Fruit fly (Drosophila melanogaster) whole organism, wandering third instar larva: ENCODE measurements around the gene mex1.

Source experiments
- Abd-B ChIP-seq: fragments of >200 bp; optimal IDR thresholded peaks from 2 replicates; lab custom pipeline; 2017; ENCODE audit warnings: missing biosample characterization, missing genetic modification characterization
- CG32264 ChIP-seq: fragments of 200-800 bp; sonication (Bioruptor generic); optimal IDR thresholded peaks from 2 replicates; lab custom pipeline; 2016; ENCODE audit warnings: missing biosample characterization, missing genetic modification characterization
- CG9705 ChIP-seq: fragments of 200-800 bp; sonication (Bioruptor generic); optimal IDR thresholded peaks from 2 replicates; lab custom pipeline; 2018; ENCODE audit warnings: missing biosample characterization, mild to moderate bottlenecking, missing genetic modification characterization
- CrebA ChIP-seq: fragments of 200-800 bp; sonication (Bioruptor generic); optimal IDR thresholded peaks from 2 replicates; lab custom pipeline; 2016; ENCODE audit warnings: missing biosample characterization, mild to moderate bottlenecking, missing genetic modification characterization, borderline replicate concordance
- Dfd ChIP-seq: fragments of >200 bp; optimal IDR thresholded peaks from 2 replicates; lab custom pipeline; 2017; ENCODE audit warnings: missing biosample characterization, missing genetic modification characterization
- Dif ChIP-seq: fragments of 200-275, 200-300 bp; sonication (Bioruptor generic); optimal IDR thresholded peaks from 2 replicates; lab custom pipeline; 2018; ENCODE audit warnings: missing biosample characterization, missing genetic modification characterization; ENCODE audit not compliant: partially characterized antibody
- GATAd ChIP-seq: sonication (Bioruptor generic); optimal IDR thresholded peaks from 2 replicates; lab custom pipeline; 2016; ENCODE audit warnings: missing biosample characterization, missing genetic modification characterization
- HLH106 ChIP-seq: fragments of 200-800 bp; optimal IDR thresholded peaks from 3 replicates; lab custom pipeline; 2019; ENCODE audit warnings: missing biosample characterization, mild to moderate bottlenecking, missing genetic modification characterization, moderate library complexity
- Hnf4 ChIP-seq: fragments of 200-800 bp; sonication (Bioruptor generic); optimal IDR thresholded peaks from 2 replicates; lab custom pipeline; 2016; ENCODE audit warnings: missing biosample characterization, mild to moderate bottlenecking, missing genetic modification characterization
- Hr78 ChIP-seq: fragments of >200 bp; optimal IDR thresholded peaks from 2 replicates; lab custom pipeline; 2017; ENCODE audit warnings: missing biosample characterization, missing genetic modification characterization
- Hr83 ChIP-seq: fragments of 200-300 bp; sonication (Bioruptor generic); optimal IDR thresholded peaks from 2 replicates; lab custom pipeline; 2016; ENCODE audit warnings: missing biosample characterization, mild to moderate bottlenecking, missing genetic modification characterization, moderate library complexity; ENCODE audit not compliant: poor library complexity, severe bottlenecking
- Jra ChIP-seq: sonication (Bioruptor generic); optimal IDR thresholded peaks from 2 replicates; lab custom pipeline; 2016; ENCODE audit warnings: missing biosample characterization, missing genetic modification characterization
- Mio ChIP-seq: sonication (Bioruptor generic); optimal IDR thresholded peaks from 2 replicates; lab custom pipeline; 2016; ENCODE audit warnings: missing biosample characterization, missing genetic modification characterization
- Myc ChIP-seq: fragments of >200 bp; optimal IDR thresholded peaks from 2 replicates; lab custom pipeline; 2017
- N ChIP-seq: fragments of >200 bp; optimal IDR thresholded peaks from 2 replicates; lab custom pipeline; 2018; ENCODE audit warnings: missing biosample characterization, missing external identifiers, missing genetic modification characterization
- OdsH ChIP-seq: fragments of 200-800 bp; sonication (Bioruptor generic); optimal IDR thresholded peaks from 2 replicates; lab custom pipeline; 2016; ENCODE audit warnings: missing biosample characterization, mild to moderate bottlenecking, missing genetic modification characterization
- Rel ChIP-seq, 2 experiments: fragments of 200-800 bp; sonication (Bioruptor generic) in 1 of 2; optimal IDR thresholded peaks; 2 replicates in 1 of 2; 3 replicates in 1 of 2; lab custom pipeline; 2016 to 2019; ENCODE audit warnings: mild to moderate bottlenecking in 2 of 2, missing biosample characterization in 2 of 2, missing genetic modification characterization in 2 of 2, moderate library complexity in 1 of 2
- Sp1 ChIP-seq: fragments of 200-800 bp; sonication (Bioruptor generic); optimal IDR thresholded peaks from 3 replicates; lab custom pipeline; 2019; ENCODE audit warnings: missing biosample characterization, mild to moderate bottlenecking, missing genetic modification characterization, moderate library complexity
- Vsx2 ChIP-seq: fragments of 200-300, 225-300 bp; sonication (Bioruptor generic); optimal IDR thresholded peaks from 2 replicates; lab custom pipeline; 2018; ENCODE audit warnings: missing biosample characterization, missing genetic modification characterization; ENCODE audit not compliant: partially characterized antibody
- br ChIP-seq: fragments of 200-800 bp; sonication (Bioruptor generic); optimal IDR thresholded peaks from 2 replicates; lab custom pipeline; 2016; ENCODE audit warnings: missing biosample characterization, missing genetic modification characterization
- brk ChIP-seq: fragments of 200-800 bp; sonication (Bioruptor generic); optimal IDR thresholded peaks from 2 replicates; lab custom pipeline; 2016; ENCODE audit warnings: missing biosample characterization, mild to moderate bottlenecking, missing genetic modification characterization
- dl ChIP-seq, 2 experiments: fragments of 175-275, 200-275 bp in 1 of 2; fragments of 200-275 bp in 1 of 2; sonication (Bioruptor generic); optimal IDR thresholded peaks; lab custom pipeline; 2018; ENCODE audit warnings: mild to moderate bottlenecking in 2 of 2, missing biosample characterization in 2 of 2, missing genetic modification characterization in 2 of 2, moderate library complexity in 2 of 2; ENCODE audit not compliant: partially characterized antibody in 2 of 2, insufficient read depth in 1 of 2
- dmrt93B ChIP-seq: fragments of 200-800 bp; sonication (Bioruptor generic); optimal IDR thresholded peaks from 2 replicates; lab custom pipeline; 2018; ENCODE audit warnings: missing biosample characterization, mild to moderate bottlenecking, missing genetic modification characterization
- dsf ChIP-seq: sonication (Bioruptor generic); optimal IDR thresholded peaks from 2 replicates; lab custom pipeline; 2016; ENCODE audit warnings: missing biosample characterization, missing genetic modification characterization, borderline replicate concordance
- ey ChIP-seq: fragments of 200-800 bp; sonication (Bioruptor generic); optimal IDR thresholded peaks from 2 replicates; lab custom pipeline; 2016; ENCODE audit warnings: missing biosample characterization, missing genetic modification characterization
- foxo ChIP-seq, 2 experiments: fragments of 200-800 bp; sonication (Bioruptor generic); optimal IDR thresholded peaks; 2 replicates in 1 of 2; 3 replicates in 1 of 2; lab custom pipeline; 2016 to 2017; ENCODE audit warnings: missing biosample characterization in 2 of 2, missing genetic modification characterization in 2 of 2
- fru ChIP-seq: fragments of 200-800 bp; sonication (Bioruptor generic); optimal IDR thresholded peaks from 3 replicates; lab custom pipeline; 2016; ENCODE audit warnings: missing biosample characterization, mild to moderate bottlenecking, missing genetic modification characterization
- h ChIP-seq: fragments of 200-800 bp; sonication (Bioruptor generic); optimal IDR thresholded peaks from 3 replicates; lab custom pipeline; 2016; ENCODE audit warnings: missing biosample characterization, mild to moderate bottlenecking, missing genetic modification characterization
- jim ChIP-seq: fragments of 175-275, 200-325 bp; sonication (Bioruptor generic); optimal IDR thresholded peaks from 2 replicates; lab custom pipeline; 2016; ENCODE audit warnings: missing biosample characterization, mild to moderate bottlenecking, missing genetic modification characterization
- lola ChIP-seq: fragments of >200 bp; optimal IDR thresholded peaks from 2 replicates; lab custom pipeline; 2017; ENCODE audit warnings: missing biosample characterization, missing genetic modification characterization
- pan ChIP-seq: fragments of >200 bp; optimal IDR thresholded peaks from 2 replicates; lab custom pipeline; 2017
- psq ChIP-seq: fragments of 200-800 bp; sonication (Bioruptor generic); optimal IDR thresholded peaks from 3 replicates; lab custom pipeline; 2017; ENCODE audit warnings: missing biosample characterization, mild to moderate bottlenecking, missing genetic modification characterization, moderate library complexity
- rgr ChIP-seq: fragments of 200-800 bp; sonication (Bioruptor generic); optimal IDR thresholded peaks from 3 replicates; lab custom pipeline; 2016; ENCODE audit warnings: missing biosample characterization, mild to moderate bottlenecking, missing genetic modification characterization
- sage ChIP-seq: fragments of 200-800 bp; sonication (Bioruptor generic); optimal IDR thresholded peaks from 2 replicates; lab custom pipeline; 2016; ENCODE audit warnings: missing biosample characterization, mild to moderate bottlenecking, missing genetic modification characterization
- sv ChIP-seq: fragments of 200-800 bp; sonication (Bioruptor generic); optimal IDR thresholded peaks from 3 replicates; lab custom pipeline; 2016; ENCODE audit warnings: missing biosample characterization, missing genetic modification characterization
- tai ChIP-seq: sonication (Bioruptor generic); optimal IDR thresholded peaks from 2 replicates; lab custom pipeline; 2016; ENCODE audit warnings: missing biosample characterization, missing genetic modification characterization
- usp ChIP-seq: fragments of >200 bp; optimal IDR thresholded peaks from 2 replicates; lab custom pipeline; 2017; ENCODE audit warnings: missing biosample characterization, missing genetic modification characterization
- woc ChIP-seq: sonication (Bioruptor generic); optimal IDR thresholded peaks from 2 replicates; lab custom pipeline; 2016; ENCODE audit warnings: missing biosample characterization, mild to moderate bottlenecking, missing genetic modification characterization

mex1 gene

dm6 chr3L:15547187-15547790 is 27.9 kb upstream of the mex1 start:
- TF ChIP-seq br (GFP tag; lab: Kevin White, UChicago) = peak; percentile 38
- TF ChIP-seq Abd-B (GFP tag; lab: Kevin White, UChicago) = no peak
- TF ChIP-seq brk (GFP tag; lab: Kevin White, UChicago) = peak; percentile 59
- no peak for TF ChIP-seq OdsH (GFP tag; lab: Kevin White, UChicago)
- TF ChIP-seq CrebA (GFP tag; lab: Kevin White, UChicago) = peak; percentile 85
- peak; percentile 52 for TF ChIP-seq Rel (GFP tag; optimal IDR thresholded peaks at IDR 0.05; lab: Kevin White, UChicago)
- TF ChIP-seq Rel (tag; optimal IDR thresholded peaks at IDR 0.05; lab: Kevin White, UChicago) = peak; percentile 95

dm6 chr3L:15544455-15545415 is 25.3 kb upstream of the mex1 start:
- TF ChIP-seq usp (GFP tag; lab: Kevin White, UChicago) = no peak
- no peak for TF ChIP-seq sv (GFP tag; lab: Kevin White, UChicago)
- no peak for TF ChIP-seq Hr83
- no peak for TF ChIP-seq Abd-B (GFP tag; lab: Kevin White, UChicago)
- TF ChIP-seq ey (GFP tag; lab: Kevin White, UChicago) = peak; percentile 37
- peak in 1 of 2 experiments; percentile 39 for TF ChIP-seq foxo (GFP tag; optimal IDR thresholded peaks at IDR 0.05; lab: Kevin White, UChicago)
- TF ChIP-seq psq (GFP tag; lab: Kevin White, UChicago) = peak; percentile 53
- no peak for TF ChIP-seq GATAd (GFP tag; lab: Kevin White, UChicago)
- TF ChIP-seq dmrt93B = no peak
- no peak for TF ChIP-seq Jra (GFP tag; lab: Kevin White, UChicago)
- TF ChIP-seq Mio (GFP tag; lab: Kevin White, UChicago) = no peak
- no peak for TF ChIP-seq lola (GFP tag; lab: Kevin White, UChicago)
- TF ChIP-seq OdsH (GFP tag; lab: Kevin White, UChicago) = peak; percentile 12
- TF ChIP-seq CG9705 (GFP tag; lab: Kevin White, UChicago) = no peak
- TF ChIP-seq rgr (GFP tag; lab: Kevin White, UChicago) = peak; percentile 20
- no peak for TF ChIP-seq h
- no peak for TF ChIP-seq Vsx2 (GFP tag; lab: Kevin White, UChicago)
- TF ChIP-seq br (GFP tag; lab: Kevin White, UChicago) = peak; percentile 21
- TF ChIP-seq HLH106 = peak; percentile 35
- no peak for TF ChIP-seq pan (lab: Kevin White, UChicago)
- no peak for TF ChIP-seq tai (GFP tag; lab: Kevin White, UChicago)
- TF ChIP-seq jim (GFP tag; lab: Kevin White, UChicago) = peak; percentile 15
- no peak for TF ChIP-seq Dif (GFP tag; lab: Kevin White, UChicago)
- TF ChIP-seq brk (GFP tag; lab: Kevin White, UChicago) = no peak
- no peak for TF ChIP-seq Dfd (GFP tag; lab: Kevin White, UChicago)
- TF ChIP-seq Sp1 (GFP tag; lab: Kevin White, UChicago) = peak; percentile 16
- peak; percentile 0 for TF ChIP-seq Hnf4 (GFP tag; lab: Kevin White, UChicago)
- TF ChIP-seq Myc (lab: Kevin White, UChicago) = no peak
- no peak for TF ChIP-seq CrebA (GFP tag; lab: Kevin White, UChicago)
- TF ChIP-seq sage = no peak
- TF ChIP-seq woc (GFP tag; lab: Kevin White, UChicago) = peak; percentile 39
- TF ChIP-seq N (GFP tag; lab: Kevin White, UChicago) = no peak
- TF ChIP-seq fru = peak; percentile 37
- TF ChIP-seq dsf = no peak
- TF ChIP-seq CG32264 (GFP tag; lab: Kevin White, UChicago) = no peak
- no peak for TF ChIP-seq Hr78 (GFP tag; lab: Kevin White, UChicago)
- no peak for TF ChIP-seq dl (GFP tag; optimal IDR thresholded peaks at IDR 0.05; lab: Kevin White, UChicago; ENCODE audit: insufficient read depth in 1 of 2, partially characterized antibody in 2 of 2)
- TF ChIP-seq Rel (GFP tag; optimal IDR thresholded peaks at IDR 0.05; lab: Kevin White, UChicago) = no peak
- TF ChIP-seq Rel (tag; optimal IDR thresholded peaks at IDR 0.05; lab: Kevin White, UChicago) = peak; percentile 53
